Fruit fly (Drosophila melanogaster) whole organism, embryonic: ENCODE results near the gene CG43117.
A peak's percentile ranks its signal among the peaks of the same experiment; 100 is the strongest.

Source experiments
- Bteb2 ChIP-seq: fragments of 200-800 bp; sonication (Bioruptor generic); optimal IDR thresholded peaks from 2 replicates; lab custom pipeline; 2016; ENCODE audit warnings: missing biosample characterization, missing genetic modification characterization
- CG11504 ChIP-seq: fragments of 200-800 bp; sonication (Bioruptor generic); optimal IDR thresholded peaks from 3 replicates; lab custom pipeline; 2019; ENCODE audit warnings: missing biosample characterization, mild to moderate bottlenecking, missing genetic modification characterization, moderate library complexity
- CG11696 ChIP-seq: fragments of 200-800 bp; sonication (Bioruptor generic); IDR thresholded peaks from 2 replicates; pipeline ENCODE4 v1.3.6; 2022; ENCODE audit warnings: missing biosample characterization, missing genetic modification characterization
- CG15479 ChIP-seq: fragments of 200-800 bp; sonication (Bioruptor generic); optimal IDR thresholded peaks from 3 replicates; lab custom pipeline; 2019; ENCODE audit warnings: missing biosample characterization, mild to moderate bottlenecking, missing genetic modification characterization, moderate library complexity
- CG16815 ChIP-seq: fragments of 200-800 bp; sonication (Bioruptor generic); optimal IDR thresholded peaks from 3 replicates; lab custom pipeline; 2017; ENCODE audit warnings: missing biosample characterization, mild to moderate bottlenecking, missing genetic modification characterization
- CG17568 ChIP-seq: fragments of 200-800 bp; sonication (Bioruptor generic); optimal IDR thresholded peaks from 2 replicates; lab custom pipeline; 2018; ENCODE audit warnings: missing biosample characterization, mild to moderate bottlenecking, missing genetic modification characterization, moderate library complexity
- CG18599 ChIP-seq: fragments of 200-800 bp; sonication (Bioruptor generic); optimal IDR thresholded peaks from 3 replicates; lab custom pipeline; 2017; ENCODE audit warnings: missing biosample characterization, missing genetic modification characterization, mild to moderate bottlenecking, moderate library complexity, missing genetic modification reagents
- CG2712 ChIP-seq: fragments of 200-800 bp; optimal IDR thresholded peaks from 3 replicates; lab custom pipeline; 2019; ENCODE audit warnings: missing biosample characterization, mild to moderate bottlenecking, missing genetic modification characterization, moderate library complexity
- CG31365 ChIP-seq: fragments of 200-800 bp; sonication (Bioruptor generic); optimal IDR thresholded peaks from 2 replicates; lab custom pipeline; 2018; ENCODE audit warnings: missing biosample characterization, mild to moderate bottlenecking, missing genetic modification characterization
- CG33213 ChIP-seq: fragments of 200-800 bp; sonication (Bioruptor generic); optimal IDR thresholded peaks from 3 replicates; lab custom pipeline; 2016; ENCODE audit warnings: missing biosample characterization, missing genetic modification characterization
- CG6683 ChIP-seq: fragments of 200-800 bp; sonication (Bioruptor generic); optimal IDR thresholded peaks from 2 replicates; lab custom pipeline; 2017; ENCODE audit warnings: missing biosample characterization, mild to moderate bottlenecking, missing genetic modification characterization, missing genetic modification reagents
- CG7556 ChIP-seq: fragments of 200-800 bp; sonication (Bioruptor generic); optimal IDR thresholded peaks from 2 replicates; lab custom pipeline; 2017; ENCODE audit warnings: missing biosample characterization, mild to moderate bottlenecking, missing genetic modification characterization
- CG7839 ChIP-seq: fragments of 200-800 bp; sonication (Bioruptor generic); optimal IDR thresholded peaks from 3 replicates; lab custom pipeline; 2018; ENCODE audit warnings: missing biosample characterization, mild to moderate bottlenecking, missing genetic modification characterization, moderate library complexity
- CG8290 ChIP-seq, 3 experiments: fragments of 200-800 bp; sonication (Bioruptor generic); optimal IDR thresholded peaks; 2 replicates each; lab custom pipeline; 2016 to 2019; ENCODE audit warnings: missing biosample characterization in 3 of 3, missing genetic modification characterization in 3 of 3, mild to moderate bottlenecking in 2 of 3, moderate library complexity in 1 of 3
- CG9727 ChIP-seq: fragments of 200-800 bp; sonication (Bioruptor generic); optimal IDR thresholded peaks from 3 replicates; lab custom pipeline; 2017; ENCODE audit warnings: missing biosample characterization, mild to moderate bottlenecking, missing genetic modification characterization
- Camta ChIP-seq: fragments of 200-800 bp; sonication (Bioruptor generic); optimal IDR thresholded peaks from 2 replicates; lab custom pipeline; 2016; ENCODE audit warnings: missing biosample characterization, missing genetic modification characterization
- Chrac-16 ChIP-seq: fragments of 200-800 bp; sonication (Bioruptor generic); optimal IDR thresholded peaks from 3 replicates; lab custom pipeline; 2016; ENCODE audit warnings: missing biosample characterization, missing genetic modification characterization
- Ets65A ChIP-seq: fragments of 200-800 bp; sonication (Bioruptor generic); peaks from one replicate; lab custom pipeline; 2016; ENCODE audit warnings: missing biosample characterization, missing genetic modification characterization
- HLH3B ChIP-seq: fragments of 200-800 bp; sonication (Bioruptor generic); IDR thresholded peaks from 2 replicates; pipeline ENCODE4 v1.3.6; 2022; ENCODE audit warnings: missing biosample characterization, missing genetic modification characterization
- Med ChIP-seq: fragments of 200-800 bp; sonication (Bioruptor generic); peaks from one replicate; lab custom pipeline; 2016; ENCODE audit warnings: missing biosample characterization, missing genetic modification characterization, mild to moderate bottlenecking, inconsistent platforms, moderate library complexity
- Meics ChIP-seq: fragments of 200-800 bp; sonication (Bioruptor generic); optimal IDR thresholded peaks from 2 replicates; lab custom pipeline; 2017; ENCODE audit warnings: missing biosample characterization, mild to moderate bottlenecking, missing genetic modification characterization
- PHDP ChIP-seq: fragments of 200-800 bp; sonication (Bioruptor generic); optimal IDR thresholded peaks from 3 replicates; lab custom pipeline; 2018; ENCODE audit warnings: missing biosample characterization, mild to moderate bottlenecking, missing genetic modification characterization, moderate library complexity
- Ptx1 ChIP-seq: fragments of 200-800 bp; sonication (Bioruptor generic); IDR thresholded peaks from 2 replicates; pipeline ENCODE4 v1.3.6; 2022; ENCODE audit warnings: missing biosample characterization, missing genetic modification characterization
- Sox102F ChIP-seq: fragments of 200-800 bp; sonication (Bioruptor generic); optimal IDR thresholded peaks from 2 replicates; lab custom pipeline; 2018; ENCODE audit warnings: missing biosample characterization, mild to moderate bottlenecking, missing genetic modification characterization, moderate library complexity
- aop ChIP-seq: fragments of 200-800 bp; sonication (Bioruptor generic); IDR thresholded peaks from 2 replicates; pipeline ENCODE4 v1.3.6; 2022; ENCODE audit warnings: missing biosample characterization, missing genetic modification characterization
- ash1 ChIP-seq: fragments of 200-800 bp; sonication (Bioruptor generic); optimal IDR thresholded peaks from 2 replicates; lab custom pipeline; 2018; ENCODE audit warnings: missing biosample characterization, mild to moderate bottlenecking, missing genetic modification characterization
- cg ChIP-seq: fragments of 200-800 bp; sonication (Bioruptor generic); optimal IDR thresholded peaks from 3 replicates; lab custom pipeline; 2019; ENCODE audit warnings: missing biosample characterization, mild to moderate bottlenecking, missing genetic modification characterization, moderate library complexity
- ci ChIP-seq: fragments of 200-800 bp; sonication (Bioruptor generic); IDR thresholded peaks from 3 replicates; pipeline ENCODE4 v1.3.6; 2022; ENCODE audit warnings: missing biosample characterization, missing genetic modification characterization
- dmrt99B ChIP-seq: fragments of 200-800 bp; sonication (Bioruptor generic); optimal IDR thresholded peaks from 2 replicates; lab custom pipeline; 2018; ENCODE audit warnings: missing biosample characterization, mild to moderate bottlenecking, missing genetic modification characterization, moderate library complexity
- eve ChIP-seq, 2 experiments: fragments of >200 bp; optimal IDR thresholded peaks; 2 replicates each; lab custom pipeline; 2017; ENCODE audit warnings: missing biosample characterization in 2 of 2, missing genetic modification characterization in 2 of 2
- fd3F ChIP-seq: fragments of 200-800 bp; sonication (Bioruptor generic); optimal IDR thresholded peaks from 2 replicates; lab custom pipeline; 2018; ENCODE audit warnings: missing biosample characterization, mild to moderate bottlenecking, missing genetic modification characterization, moderate library complexity
- fd96Cb ChIP-seq: fragments of 200-800 bp; sonication (Bioruptor generic); optimal IDR thresholded peaks from 2 replicates; lab custom pipeline; 2018; ENCODE audit warnings: missing biosample characterization, mild to moderate bottlenecking, missing genetic modification characterization, moderate library complexity
- ftz-f1 ChIP-seq: fragments of 200-800 bp; sonication (Bioruptor generic); optimal IDR thresholded peaks from 2 replicates; lab custom pipeline; 2016; ENCODE audit warnings: missing biosample characterization, missing genetic modification characterization
- gem ChIP-seq: fragments of 200-800 bp; sonication (Bioruptor generic); optimal IDR thresholded peaks from 2 replicates; lab custom pipeline; 2019; ENCODE audit warnings: missing biosample characterization, mild to moderate bottlenecking, missing genetic modification characterization, moderate library complexity
- grau ChIP-seq: fragments of 200-800 bp; optimal IDR thresholded peaks from 3 replicates; lab custom pipeline; 2019; ENCODE audit warnings: missing biosample characterization, mild to moderate bottlenecking, missing genetic modification characterization, moderate library complexity
- gsb ChIP-seq: fragments of 200-800 bp; sonication (Bioruptor generic); IDR thresholded peaks from 2 replicates; pipeline ENCODE4 v1.3.6; 2022; ENCODE audit warnings: missing biosample characterization, missing genetic modification characterization
- kay ChIP-seq: fragments of 200-800 bp; sonication (Bioruptor generic); optimal IDR thresholded peaks from 2 replicates; lab custom pipeline; 2016; ENCODE audit warnings: missing biosample characterization, missing genetic modification characterization
- nom ChIP-seq: fragments of 200-800 bp; sonication (Bioruptor generic); optimal IDR thresholded peaks from 2 replicates; lab custom pipeline; 2017; ENCODE audit warnings: missing biosample characterization, missing genetic modification characterization, mild to moderate bottlenecking, moderate library complexity, missing genetic modification reagents
- onecut ChIP-seq: fragments of 200-800 bp; sonication (Bioruptor generic); IDR thresholded peaks from 2 replicates; pipeline ENCODE4 v1.3.6; 2022; ENCODE audit warnings: missing biosample characterization, missing genetic modification characterization
- pan ChIP-seq, 4 experiments: fragments of >200 bp in 3 of 4; fragments of 200-800 bp in 1 of 4; sonication (Bioruptor generic) in 1 of 4; optimal IDR thresholded peaks in 3 of 4; IDR thresholded peaks in 1 of 4; 2 replicates each; pipeline versions ENCODE4 v1.3.6 to Lab custom; 2017 to 2022; ENCODE audit warnings: missing biosample characterization in 2 of 4, missing genetic modification characterization in 2 of 4, mixed read lengths in 1 of 4
- peb ChIP-seq: fragments of 200-800 bp; sonication (Bioruptor generic); IDR thresholded peaks from 2 replicates; pipeline ENCODE4 v1.3.6; 2022; ENCODE audit warnings: missing biosample characterization, missing genetic modification characterization
- phol ChIP-seq: fragments of 200-800 bp; sonication (Bioruptor generic); optimal IDR thresholded peaks from 3 replicates; lab custom pipeline; 2018; ENCODE audit warnings: missing biosample characterization, mild to moderate bottlenecking, missing genetic modification characterization, moderate library complexity
- prd ChIP-seq, 3 experiments: fragments of >200 bp in 2 of 3; fragments of 200-800 bp in 1 of 3; sonication (Bioruptor generic) in 1 of 3; optimal IDR thresholded peaks in 2 of 3; IDR thresholded peaks in 1 of 3; 2 replicates in 2 of 3; 3 replicates in 1 of 3; pipeline versions ENCODE4 v1.3.6 to Lab custom; 2017 to 2022; ENCODE audit warnings: missing biosample characterization in 1 of 3, missing genetic modification characterization in 1 of 3
- sens ChIP-seq: fragments of 200-800 bp; sonication (Bioruptor generic); peaks from one replicate; lab custom pipeline; 2016; ENCODE audit warnings: missing biosample characterization, missing genetic modification characterization
- tgo ChIP-seq: fragments of 200-800 bp; sonication (Bioruptor generic); IDR thresholded peaks from 3 replicates; pipeline ENCODE4 v1.3.6; 2022; ENCODE audit warnings: missing biosample characterization, missing genetic modification characterization
- vvl ChIP-seq: fragments of 200-800 bp; sonication (Bioruptor generic); IDR thresholded peaks from 2 replicates; pipeline ENCODE4 v1.3.6; 2022; ENCODE audit warnings: missing biosample characterization, missing genetic modification characterization
- zfh1 ChIP-seq: fragments of 200-800 bp; sonication (Bioruptor generic); IDR thresholded peaks from 3 replicates; pipeline ENCODE4 v1.3.6; 2022; ENCODE audit warnings: missing biosample characterization, missing genetic modification characterization

CG43117 gene

dm6 chr3R:26496356-26496755 is 41.8 kb downstream of the CG43117 start (continued):
- TF ChIP-seq aop (GFP tag; lab: Robert Waterston, UW): no peak
- TF ChIP-seq ftz-f1 (GFP tag; lab: Kevin White, UChicago): no peak
- no peak for TF ChIP-seq gsb (GFP tag; lab: Robert Waterston, UW)
- TF ChIP-seq cg (GFP tag; lab: Kevin White, UChicago): no peak
- TF ChIP-seq prd (optimal IDR thresholded peaks at IDR 0.05; lab: Kevin White, UChicago): no peak
- TF ChIP-seq prd (GFP tag; IDR thresholded peaks at IDR 0.05; lab: Robert Waterston, UW): 0 out of 3 replicates have a peak, but pooled peaks have one; percentile 33
- TF ChIP-seq fd3F (GFP tag; lab: Kevin White, UChicago): no peak
- TF ChIP-seq CG33213 (GFP tag; lab: Kevin White, UChicago): no peak
- no peak for TF ChIP-seq peb (GFP tag; lab: Robert Waterston, UW)
- 0 out of 2 replicates have a peak, but pooled peaks have one; percentile 14 for TF ChIP-seq Ptx1 (GFP tag; lab: Robert Waterston, UW)
- no peak for TF ChIP-seq CG17568 (GFP tag; lab: Kevin White, UChicago)
- TF ChIP-seq Ets65A (GFP tag; lab: Kevin White, UChicago): peak; percentile 34
- peak; percentile 9 for TF ChIP-seq gem (tag; lab: Kevin White, UChicago)
- TF ChIP-seq CG31365 (tag; lab: Kevin White, UChicago): no peak

- TF ChIP-seq nom (GFP tag; lab: Kevin White, UChicago) (peak; percentile 25), Chrac-16 (GFP tag; lab: Kevin White, UChicago) (no peak), CG7839 (tag; lab: Kevin White, UChicago) (peak; percentile 18), CG15479 (GFP tag; lab: Kevin White, UChicago) (no peak), sens (GFP tag; lab: Kevin White, UChicago) (peak; percentile 20), CG2712 (tag; lab: Kevin White, UChicago) (peak; percentile 48), CG8290 (GFP tag; optimal IDR thresholded peaks at IDR 0.05; lab: Kevin White, UChicago) (no peak), CG8290 (tag; optimal IDR thresholded peaks at IDR 0.05; lab: Kevin White, UChicago) (peak in 1 of 2 experiments; percentile 13), ci (peak; percentile 43; the same call in 1 of the 3 replicates), HLH3B (GFP tag; lab: Robert Waterston, UW) (peak; percentile 8; the same call in 1 of the 2 replicates), eve (GFP tag; optimal IDR thresholded peaks at IDR 0.05; lab: Kevin White, UChicago) (peak in 1 of 2 experiments; percentile 35), phol (tag; lab: Kevin White, UChicago) (peak; percentile 24), fd96Cb (tag; lab: Kevin White, UChicago) (peak; percentile 23), vvl (GFP tag; lab: Robert Waterston, UW) (no peak), CG7556 (GFP tag; lab: Kevin White, UChicago) (peak; percentile 21), pan (optimal IDR thresholded peaks at IDR 0.05; lab: Kevin White, UChicago) (no peak), pan (GFP tag; optimal IDR thresholded peaks at IDR 0.05 in 1 of 2, IDR thresholded peaks at IDR 0.05 in 1 of 2) (peak in 1 of 2 experiments; percentile 20), grau (tag; lab: Kevin White, UChicago) (peak; percentile 6), CG16815 (no peak), ash1 (no peak), CG11696 (GFP tag; lab: Robert Waterston, UW) (0 out of 2 replicates have a peak, but pooled peaks have one; percentile 29), CG33213 (GFP tag; lab: Kevin White, UChicago) (no peak), CG18599 (GFP tag; lab: Kevin White, UChicago) (peak; percentile 62), tgo (0 out of 3 replicates have a peak, but pooled peaks have one; percentile 20), CG6683 (no peak), CG11504 (peak; percentile 62), Meics (peak; percentile 4), onecut (GFP tag; lab: Robert Waterston, UW) (0 out of 2 replicates have a peak, but pooled peaks have one; percentile 21), CG9727 (GFP tag; lab: Kevin White, UChicago) (peak; percentile 8), zfh1 (GFP tag; lab: Robert Waterston, UW) (0 out of 3 replicates have a peak, but pooled peaks have one; percentile 38), dmrt99B (tag; lab: Kevin White, UChicago) (peak; percentile 18), kay (GFP tag; lab: Kevin White, UChicago) (no peak), PHDP (tag; lab: Kevin White, UChicago) (peak; percentile 22), Med (GFP tag; lab: Kevin White, UChicago) (peak; percentile 76), Bteb2 (no peak), Sox102F (GFP tag; lab: Kevin White, UChicago) (peak; percentile 17), Camta (GFP tag; lab: Kevin White, UChicago) (no peak)
Measured at dm6 chr3R:26499136-26499535, 44.5 kb downstream of the CG43117 start.
